Fruit fly (Drosophila melanogaster): ENCODE results near the gene Crk.
"Not testable (repeated sequence)": the region's sequence is repeated elsewhere in the genome, so short reads cannot be mapped to it uniquely, and the experiment has no call there.

dm6 chr4:207001-207400, 3.0 kb upstream of the Crk start:
- not testable (repeated sequence) for TF ChIP-seq Dip3 (GFP tag; optimal IDR thresholded peaks at IDR 0.05); cwo (GFP tag; optimal IDR thresholded peaks at IDR 0.05); chm (GFP tag; IDR thresholded peaks at IDR 0.05); CG10366 (GFP tag; IDR thresholded peaks at IDR 0.05); ham (GFP tag; IDR thresholded peaks at IDR 0.05); CG8924 (tag; optimal IDR thresholded peaks at IDR 0.05); CG1792 (GFP tag; optimal IDR thresholded peaks at IDR 0.05); Myb (GFP tag; optimal IDR thresholded peaks at IDR 0.05); bowl (GFP tag; IDR thresholded peaks at IDR 0.05); wek (GFP tag; optimal IDR thresholded peaks at IDR 0.05)
- TF ChIP-seq ssp (GFP tag; IDR thresholded peaks at IDR 0.05): peak; percentile 92

Measured in whole organism, embryonic.